Fruit fly (Drosophila melanogaster) whole organism, embryonic: Measurements from ENCODE around the gene Trxr1.

ENCODE experiments used
- Aef1 ChIP-seq: fragments of 200-800 bp; sonication (Bioruptor generic); IDR thresholded peaks from 3 replicates; pipeline ENCODE4 v1.3.6; 2022; ENCODE audit warnings: missing biosample characterization, missing genetic modification characterization
- BEAF-32 ChIP-seq: fragments of 200-800 bp; sonication (Bioruptor generic); optimal IDR thresholded peaks from 3 replicates; lab custom pipeline; 2017; ENCODE audit warnings: missing biosample characterization, missing genetic modification characterization, mild to moderate bottlenecking, moderate library complexity, missing genetic modification reagents
- CG10431 ChIP-seq: fragments of 200-800 bp; sonication (Bioruptor generic); optimal IDR thresholded peaks from 3 replicates; lab custom pipeline; 2018; ENCODE audit warnings: missing biosample characterization, mild to moderate bottlenecking, missing genetic modification characterization
- CG10462 ChIP-seq: fragments of 200-800 bp; sonication (Bioruptor generic); optimal IDR thresholded peaks from 2 replicates; lab custom pipeline; 2016; ENCODE audit warnings: missing biosample characterization, missing genetic modification characterization
- CG10959 ChIP-seq: fragments of 200-800 bp; sonication (Bioruptor generic); IDR thresholded peaks from 2 replicates; pipeline ENCODE4 v1.3.6; 2022; ENCODE audit warnings: missing biosample characterization, missing genetic modification characterization
- CG1233 ChIP-seq: fragments of 200-800 bp; sonication (Bioruptor generic); optimal IDR thresholded peaks from 4 replicates; lab custom pipeline; 2018; ENCODE audit warnings: missing biosample characterization, mild to moderate bottlenecking, missing genetic modification characterization
- CG12391 ChIP-seq: fragments of 200-800 bp; sonication (Bioruptor generic); optimal IDR thresholded peaks from 3 replicates; lab custom pipeline; 2018; ENCODE audit warnings: missing biosample characterization, mild to moderate bottlenecking, missing genetic modification characterization, moderate library complexity
- CG12659 ChIP-seq: fragments of 200-800 bp; sonication (Bioruptor generic); optimal IDR thresholded peaks from 3 replicates; lab custom pipeline; 2017; ENCODE audit warnings: mild to moderate bottlenecking, missing biosample characterization, missing genetic modification reagents, missing genetic modification characterization
- CG13287 ChIP-seq: fragments of 200-800 bp; sonication (Bioruptor generic); IDR thresholded peaks from 2 replicates; pipeline ENCODE4 v1.3.6; 2022; ENCODE audit warnings: missing biosample characterization, missing genetic modification characterization; ENCODE audit not compliant: partially characterized antibody
- CG14860 ChIP-seq: fragments of 200-800 bp; sonication (Bioruptor generic); IDR thresholded peaks from 3 replicates; pipeline ENCODE4 v1.3.6; 2022; ENCODE audit warnings: missing biosample characterization, missing genetic modification characterization; ENCODE audit not compliant: partially characterized antibody
- CG15269 ChIP-seq: fragments of 200-800 bp; sonication (Bioruptor generic); optimal IDR thresholded peaks from 2 replicates; lab custom pipeline; 2018; ENCODE audit warnings: missing biosample characterization, mild to moderate bottlenecking, missing genetic modification characterization, moderate library complexity
- CG1603 ChIP-seq: fragments of 200-800 bp; sonication (Bioruptor generic); optimal IDR thresholded peaks from 2 replicates; lab custom pipeline; 2019; ENCODE audit warnings: missing biosample characterization, mild to moderate bottlenecking, missing genetic modification characterization, moderate library complexity
- CG16815 ChIP-seq: fragments of 200-800 bp; sonication (Bioruptor generic); optimal IDR thresholded peaks from 3 replicates; lab custom pipeline; 2017; ENCODE audit warnings: missing biosample characterization, mild to moderate bottlenecking, missing genetic modification characterization
- CG16863 ChIP-seq: fragments of 200-800 bp; sonication (Bioruptor generic); optimal IDR thresholded peaks from 3 replicates; lab custom pipeline; 2016; ENCODE audit warnings: missing biosample characterization, missing genetic modification characterization
- CG18619 ChIP-seq: fragments of 200-800 bp; sonication (Bioruptor generic); optimal IDR thresholded peaks from 3 replicates; lab custom pipeline; 2017; ENCODE audit warnings: missing biosample characterization, mild to moderate bottlenecking, missing genetic modification characterization
- CG18764 ChIP-seq: fragments of 200-800 bp; sonication (Bioruptor generic); optimal IDR thresholded peaks from 3 replicates; lab custom pipeline; 2016; ENCODE audit warnings: missing biosample characterization, missing genetic modification characterization
- CG2129 ChIP-seq: fragments of 200-800 bp; sonication (Bioruptor generic); IDR thresholded peaks from 2 replicates; pipeline ENCODE4 v1.3.6; 2022; ENCODE audit warnings: missing biosample characterization, missing genetic modification characterization; ENCODE audit not compliant: partially characterized antibody
- CG33557 ChIP-seq: fragments of 200-800 bp; sonication (Bioruptor generic); optimal IDR thresholded peaks from 2 replicates; lab custom pipeline; 2019; ENCODE audit warnings: missing biosample characterization, mild to moderate bottlenecking, missing genetic modification characterization, moderate library complexity
- CG34376 ChIP-seq: fragments of 200-800 bp; sonication (Bioruptor generic); optimal IDR thresholded peaks from 2 replicates; lab custom pipeline; 2018; ENCODE audit warnings: missing biosample characterization, mild to moderate bottlenecking, missing genetic modification characterization
- CG3995 ChIP-seq: fragments of 200-800 bp; sonication (Bioruptor generic); optimal IDR thresholded peaks from 3 replicates; lab custom pipeline; 2016; ENCODE audit warnings: missing biosample characterization, missing genetic modification characterization
- CG4360 ChIP-seq: fragments of 200-800 bp; sonication (Bioruptor generic); IDR thresholded peaks from 2 replicates; pipeline ENCODE4 v1.3.6; 2022; ENCODE audit warnings: missing biosample characterization, missing genetic modification characterization
- CG8388 ChIP-seq: fragments of 200-800 bp; sonication (Bioruptor generic); optimal IDR thresholded peaks from 2 replicates; lab custom pipeline; 2019; ENCODE audit warnings: missing biosample characterization, mild to moderate bottlenecking, missing genetic modification characterization, moderate library complexity
- CG8924 ChIP-seq: fragments of 200-800 bp; optimal IDR thresholded peaks from 3 replicates; lab custom pipeline; 2019; ENCODE audit warnings: missing biosample characterization, mild to moderate bottlenecking, missing genetic modification characterization, moderate library complexity
- CG9932 ChIP-seq: fragments of 200-800 bp; sonication (Bioruptor generic); IDR thresholded peaks from 2 replicates; pipeline ENCODE4 v1.3.6; 2022; ENCODE audit warnings: missing biosample characterization, missing genetic modification characterization
- CHES-1-like ChIP-seq: fragments of 200-800 bp; sonication (Bioruptor generic); optimal IDR thresholded peaks from 2 replicates; lab custom pipeline; 2016; ENCODE audit warnings: missing biosample characterization, missing genetic modification characterization
- CrebB ChIP-seq: fragments of 200-800 bp; sonication (Bioruptor generic); optimal IDR thresholded peaks from 3 replicates; lab custom pipeline; 2018; ENCODE audit warnings: missing biosample characterization, mild to moderate bottlenecking, missing genetic modification characterization
- Doc2 ChIP-seq: fragments of 200-800 bp; sonication (Bioruptor generic); IDR thresholded peaks from 2 replicates; pipeline ENCODE4 v1.3.6; 2022; ENCODE audit warnings: missing biosample characterization, missing genetic modification characterization
- Dp ChIP-seq: fragments of 200-800 bp; sonication (Bioruptor generic); optimal IDR thresholded peaks from 2 replicates; lab custom pipeline; 2018; ENCODE audit warnings: missing biosample characterization, mild to moderate bottlenecking, missing genetic modification characterization, moderate library complexity
- Fer2 ChIP-seq: fragments of 200-800 bp; sonication (Bioruptor generic); optimal IDR thresholded peaks from 2 replicates; lab custom pipeline; 2018; ENCODE audit warnings: missing biosample characterization, mild to moderate bottlenecking, missing genetic modification characterization, moderate library complexity
- Gug ChIP-seq: fragments of 200-800 bp; sonication (Bioruptor generic); IDR thresholded peaks from 4 replicates; pipeline ENCODE4 v1.3.6; 2022; ENCODE audit warnings: missing biosample characterization, missing genetic modification characterization
- H15 ChIP-seq: fragments of 200-800 bp; sonication (Bioruptor generic); IDR thresholded peaks from 3 replicates; pipeline ENCODE4 v1.3.6; 2022; ENCODE audit warnings: missing biosample characterization, missing genetic modification characterization
- Hmx ChIP-seq: fragments of 200-800 bp; sonication (Bioruptor generic); optimal IDR thresholded peaks from 2 replicates; lab custom pipeline; 2016; ENCODE audit warnings: missing biosample characterization, missing genetic modification characterization
- Sry-β ChIP-seq: fragments of 200-800 bp; sonication (Bioruptor generic); optimal IDR thresholded peaks from 2 replicates; lab custom pipeline; 2018; ENCODE audit warnings: missing biosample characterization, mild to moderate bottlenecking, missing genetic modification characterization, moderate library complexity
- Usf ChIP-seq: fragments of 200-800 bp; sonication (Bioruptor generic); optimal IDR thresholded peaks from 2 replicates; lab custom pipeline; 2017; ENCODE audit warnings: missing genotype, missing biosample characterization, missing genetic modification characterization
- aop ChIP-seq: fragments of 200-800 bp; sonication (Bioruptor generic); IDR thresholded peaks from 2 replicates; pipeline ENCODE4 v1.3.6; 2022; ENCODE audit warnings: missing biosample characterization, missing genetic modification characterization
- chinmo ChIP-seq: fragments of 200-800 bp; sonication (Bioruptor generic); IDR thresholded peaks from 4 replicates; pipeline ENCODE4 v1.3.6; 2022; ENCODE audit warnings: missing biosample characterization, missing genetic modification characterization; ENCODE audit not compliant: partially characterized antibody
- disco-r ChIP-seq: fragments of 200-800 bp; sonication (Bioruptor generic); optimal IDR thresholded peaks from 2 replicates; lab custom pipeline; 2016; ENCODE audit warnings: missing biosample characterization, missing genetic modification characterization
- dysf ChIP-seq: fragments of 200-800 bp; sonication (Bioruptor generic); IDR thresholded peaks from 3 replicates; pipeline ENCODE4 v1.3.6; 2022; ENCODE audit warnings: missing biosample characterization, missing genetic modification characterization
- grau ChIP-seq: fragments of 200-800 bp; optimal IDR thresholded peaks from 3 replicates; lab custom pipeline; 2019; ENCODE audit warnings: missing biosample characterization, mild to moderate bottlenecking, missing genetic modification characterization, moderate library complexity
- gsb-n ChIP-seq: fragments of 200-800 bp; sonication (Bioruptor generic); optimal IDR thresholded peaks from 3 replicates; lab custom pipeline; 2018; ENCODE audit warnings: missing biosample characterization, mild to moderate bottlenecking, missing genetic modification characterization
- her ChIP-seq: fragments of 200-800 bp; sonication (Bioruptor generic); optimal IDR thresholded peaks from 2 replicates; lab custom pipeline; 2016; ENCODE audit warnings: missing biosample characterization, missing genetic modification characterization
- mld ChIP-seq: fragments of 200-800 bp; sonication (Bioruptor generic); IDR thresholded peaks from 3 replicates; pipeline ENCODE4 v1.3.6; 2022; ENCODE audit warnings: missing biosample characterization, missing genetic modification characterization; ENCODE audit not compliant: partially characterized antibody
- nau ChIP-seq: fragments of 200-800 bp; sonication (Bioruptor generic); optimal IDR thresholded peaks from 3 replicates; lab custom pipeline; 2017; ENCODE audit warnings: missing biosample characterization, mild to moderate bottlenecking, missing genetic modification characterization, missing genetic modification reagents
- nom ChIP-seq: fragments of 200-800 bp; sonication (Bioruptor generic); optimal IDR thresholded peaks from 2 replicates; lab custom pipeline; 2017; ENCODE audit warnings: missing biosample characterization, missing genetic modification characterization, mild to moderate bottlenecking, moderate library complexity, missing genetic modification reagents
- p53 ChIP-seq: fragments of 200-800 bp; sonication (Bioruptor generic); optimal IDR thresholded peaks from 2 replicates; lab custom pipeline; 2016; ENCODE audit warnings: missing biosample characterization, missing genetic modification characterization
- pb ChIP-seq: fragments of 200-800 bp; sonication (Bioruptor generic); optimal IDR thresholded peaks from 3 replicates; lab custom pipeline; 2016; ENCODE audit warnings: missing biosample characterization, missing genetic modification characterization
- psq ChIP-seq: fragments of 200-800 bp; sonication (Bioruptor generic); optimal IDR thresholded peaks from 2 replicates; lab custom pipeline; 2017; ENCODE audit warnings: missing biosample characterization, missing genetic modification characterization
- sc ChIP-seq, 3 experiments: fragments of >200 bp in 2 of 3; fragments of 200-800 bp in 1 of 3; sonication (Bioruptor generic) in 1 of 3; optimal IDR thresholded peaks; 2 replicates in 2 of 3; 3 replicates in 1 of 3; lab custom pipeline; 2017; ENCODE audit warnings: mild to moderate bottlenecking in 1 of 3, missing biosample characterization in 1 of 3, missing genetic modification characterization in 1 of 3, missing genetic modification reagents in 1 of 3
- tio ChIP-seq: fragments of 200-800 bp; sonication (Bioruptor generic); optimal IDR thresholded peaks from 2 replicates; lab custom pipeline; 2017; ENCODE audit warnings: missing biosample characterization, missing genetic modification characterization, inconsistent platforms
- unc-4 ChIP-seq: fragments of 200-800 bp; sonication (Bioruptor generic); IDR thresholded peaks from 2 replicates; pipeline ENCODE4 v1.3.6; 2022; ENCODE audit warnings: missing biosample characterization, missing genetic modification characterization; ENCODE audit not compliant: partially characterized antibody

Trxr1 gene

DNA sequence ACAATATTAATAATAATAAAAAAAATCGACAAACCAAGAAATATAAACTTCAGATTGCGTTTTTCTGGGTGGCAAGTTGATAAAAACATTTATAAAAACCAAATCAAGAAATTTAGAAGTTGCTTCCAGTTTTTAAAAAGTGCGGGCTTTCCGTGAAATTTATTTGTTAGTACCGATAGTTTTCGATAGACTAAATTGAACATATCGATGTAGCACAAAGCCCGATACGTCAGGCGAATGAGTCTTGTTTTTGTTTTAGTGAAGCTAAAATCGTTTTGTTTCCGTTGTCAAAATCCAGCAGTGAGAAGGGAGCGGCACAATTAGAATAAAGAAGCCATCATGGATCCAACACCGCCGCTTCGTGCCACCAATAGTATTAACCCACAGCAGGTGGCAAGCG lies 1.9 kb upstream of the Trxr1 start, which contains the start of gene CG2147 (continued):
- 0 out of 3 replicates have a peak, but pooled peaks have one; percentile 61 for TF ChIP-seq mld
- no peak for TF ChIP-seq CG18764 (GFP tag; lab: Kevin White, UChicago)
- TF ChIP-seq CG2129 (GFP tag; lab: Robert Waterston, UW): peak; percentile 29; the same call in 1 of the 2 replicates
- no peak for TF ChIP-seq CG3995
- no peak for TF ChIP-seq her (GFP tag; lab: Kevin White, UChicago)
- no peak for TF ChIP-seq sc (optimal IDR thresholded peaks at IDR 0.05; lab: Kevin White, UChicago)
- no peak for TF ChIP-seq sc (GFP tag; optimal IDR thresholded peaks at IDR 0.05; lab: Kevin White, UChicago)
- TF ChIP-seq CG9932 (GFP tag; lab: Robert Waterston, UW): no peak
- no peak for TF ChIP-seq CG10462
- no peak for TF ChIP-seq nom (GFP tag; lab: Kevin White, UChicago)
- TF ChIP-seq CG18619: no peak
- TF ChIP-seq CG13287 (GFP tag; lab: Robert Waterston, UW): peak; percentile 92
- TF ChIP-seq CG4360 (GFP tag; lab: Robert Waterston, UW): no peak
- no peak for TF ChIP-seq CG1603 (tag; lab: Kevin White, UChicago)
- peak; percentile 89 for TF ChIP-seq unc-4
- TF ChIP-seq H15: no peak
- TF ChIP-seq CHES-1-like (GFP tag; lab: Kevin White, UChicago): no peak
- no peak for TF ChIP-seq disco-r
- TF ChIP-seq CG16815 (GFP tag; lab: Kevin White, UChicago): no peak
- TF ChIP-seq CG14860: peak; percentile 74
- peak; percentile 78 for TF ChIP-seq BEAF-32 (GFP tag; lab: Kevin White, UChicago)
- TF ChIP-seq aop (GFP tag; lab: Robert Waterston, UW): no peak
- TF ChIP-seq chinmo (GFP tag; lab: Robert Waterston, UW): peak; percentile 78; the same call in 1 of the 4 replicates
- TF ChIP-seq CG8924 (tag; lab: Kevin White, UChicago): no peak
- no peak for TF ChIP-seq Fer2
- no peak for TF ChIP-seq CG34376 (GFP tag; lab: Kevin White, UChicago)
- TF ChIP-seq CG16863: no peak
- no peak for TF ChIP-seq Hmx (GFP tag; lab: Kevin White, UChicago)
- TF ChIP-seq Gug: no peak
- TF ChIP-seq Dp: peak; percentile 86
- TF ChIP-seq nau (GFP tag; lab: Kevin White, UChicago): no peak
- TF ChIP-seq Sry-β (GFP tag; lab: Kevin White, UChicago): no peak
- no peak for TF ChIP-seq CrebB (tag; lab: Kevin White, UChicago)
- TF ChIP-seq CG12391 (tag; lab: Kevin White, UChicago): no peak
- no peak for TF ChIP-seq CG15269 (tag; lab: Kevin White, UChicago)
- no peak for TF ChIP-seq grau (tag; lab: Kevin White, UChicago)
- TF ChIP-seq CG1233: no peak
- no peak for TF ChIP-seq CG10431 (GFP tag; lab: Kevin White, UChicago)
- TF ChIP-seq Usf (GFP tag; lab: Kevin White, UChicago): no peak
- no peak for TF ChIP-seq Aef1
- TF ChIP-seq p53 (GFP tag; lab: Kevin White, UChicago): no peak
- TF ChIP-seq gsb-n (tag; lab: Kevin White, UChicago): no peak
- TF ChIP-seq CG10959 (GFP tag; lab: Robert Waterston, UW): no peak
- no peak for TF ChIP-seq CG33557 (GFP tag; lab: Kevin White, UChicago)
- TF ChIP-seq Doc2: no peak
- TF ChIP-seq dysf (GFP tag; lab: Robert Waterston, UW): no peak
- no peak for TF ChIP-seq tio (GFP tag; lab: Kevin White, UChicago)
- peak; percentile 10 for TF ChIP-seq CG12659 (GFP tag; lab: Kevin White, UChicago)
- no peak for TF ChIP-seq CG8388 (GFP tag; lab: Kevin White, UChicago)
- TF ChIP-seq pb (GFP tag; lab: Kevin White, UChicago): no peak
- no peak for TF ChIP-seq psq (GFP tag; lab: Kevin White, UChicago)
